Fruit fly (Drosophila melanogaster) whole organism, embryonic: ENCODE results near the gene CG5810.

ENCODE experiments used
- Antp ChIP-seq: fragments of 200-800 bp; sonication (Bioruptor generic); optimal IDR thresholded peaks from 3 replicates; lab custom pipeline; 2016; ENCODE audit warnings: missing biosample characterization, missing genetic modification characterization
- CG10274 ChIP-seq: fragments of 200-800 bp; sonication (Bioruptor generic); optimal IDR thresholded peaks from 3 replicates; lab custom pipeline; 2017; ENCODE audit warnings: missing biosample characterization, mild to moderate bottlenecking, missing genetic modification characterization
- CG12769 ChIP-seq: fragments of 200-800 bp; sonication (Bioruptor generic); optimal IDR thresholded peaks from 2 replicates; lab custom pipeline; 2019; ENCODE audit warnings: missing biosample characterization, mild to moderate bottlenecking, missing genetic modification characterization, moderate library complexity
- CG13775 ChIP-seq: fragments of 200-800 bp; sonication (Bioruptor generic); optimal IDR thresholded peaks from 3 replicates; lab custom pipeline; 2017; ENCODE audit warnings: missing biosample characterization, mild to moderate bottlenecking, missing genetic modification characterization
- CG15073 ChIP-seq: fragments of 200-800 bp; sonication (Bioruptor generic); optimal IDR thresholded peaks from 2 replicates; lab custom pipeline; 2016; ENCODE audit warnings: missing biosample characterization, missing genetic modification characterization
- CG1647 ChIP-seq: fragments of 200-800 bp; sonication (Bioruptor generic); optimal IDR thresholded peaks from 3 replicates; lab custom pipeline; 2016; ENCODE audit warnings: missing biosample characterization, missing genetic modification characterization
- CG17361 ChIP-seq: fragments of 200-800 bp; sonication (Bioruptor generic); IDR thresholded peaks from 3 replicates; pipeline ENCODE4 v1.3.6; 2022; ENCODE audit warnings: missing biosample characterization, missing genetic modification characterization
- CG18619 ChIP-seq: fragments of 200-800 bp; sonication (Bioruptor generic); optimal IDR thresholded peaks from 3 replicates; lab custom pipeline; 2017; ENCODE audit warnings: missing biosample characterization, mild to moderate bottlenecking, missing genetic modification characterization
- CG31441 ChIP-seq: fragments of 200-800 bp; sonication (Bioruptor generic); IDR thresholded peaks from 2 replicates; pipeline ENCODE4 v1.3.6; 2022; ENCODE audit warnings: missing biosample characterization, missing genetic modification characterization
- CG6254 ChIP-seq: fragments of 200-800 bp; sonication (Bioruptor generic); optimal IDR thresholded peaks from 3 replicates; lab custom pipeline; 2017; ENCODE audit warnings: mild to moderate bottlenecking, missing biosample characterization, missing genetic modification reagents, missing genetic modification characterization
- CG6854 ChIP-seq: fragments of 200-800 bp; sonication (Bioruptor generic); optimal IDR thresholded peaks from 3 replicates; lab custom pipeline; 2017; ENCODE audit warnings: missing biosample characterization, mild to moderate bottlenecking, missing genetic modification characterization
- CG8388 ChIP-seq: fragments of 200-800 bp; sonication (Bioruptor generic); optimal IDR thresholded peaks from 2 replicates; lab custom pipeline; 2019; ENCODE audit warnings: missing biosample characterization, mild to moderate bottlenecking, missing genetic modification characterization, moderate library complexity
- CoRest ChIP-seq: fragments of 200-800 bp; sonication (Bioruptor generic); optimal IDR thresholded peaks from 3 replicates; lab custom pipeline; 2018; ENCODE audit warnings: missing biosample characterization, mild to moderate bottlenecking, missing genetic modification characterization, moderate library complexity
- Ets97D ChIP-seq: fragments of 200-800 bp; sonication (Bioruptor generic); optimal IDR thresholded peaks from 3 replicates; lab custom pipeline; 2016; ENCODE audit warnings: missing biosample characterization, missing genetic modification characterization
- Myb ChIP-seq: fragments of 200-800 bp; sonication (Bioruptor generic); optimal IDR thresholded peaks from 2 replicates; lab custom pipeline; 2016; ENCODE audit warnings: missing biosample characterization, missing genetic modification characterization
- NFAT ChIP-seq: fragments of 200-800 bp; sonication (Bioruptor generic); IDR thresholded peaks from 2 replicates; pipeline ENCODE4 v1.3.6; 2022; ENCODE audit warnings: missing biosample characterization, missing genetic modification characterization
- Neu2 ChIP-seq: fragments of 200-800 bp; sonication (Bioruptor generic); optimal IDR thresholded peaks from 3 replicates; lab custom pipeline; 2016; ENCODE audit warnings: missing biosample characterization, missing genetic modification characterization, borderline replicate concordance
- Pdp1 ChIP-seq, 2 experiments: fragments of 200-800 bp; sonication (Bioruptor generic); optimal IDR thresholded peaks; 3 replicates each; lab custom pipeline; 2016; ENCODE audit warnings: missing biosample characterization in 2 of 2, missing genetic modification characterization in 2 of 2, mild to moderate bottlenecking in 1 of 2, moderate library complexity in 1 of 2
- Ravus ChIP-seq: fragments of 200-800 bp; sonication (Bioruptor generic); IDR thresholded peaks from 2 replicates; pipeline ENCODE4 v1.3.6; 2022; ENCODE audit warnings: missing biosample characterization, missing genetic modification characterization
- Rx ChIP-seq: fragments of 200-800 bp; sonication (Bioruptor generic); IDR thresholded peaks from 2 replicates; pipeline ENCODE4 v1.3.6; 2022; ENCODE audit warnings: missing biosample characterization, missing genetic modification characterization
- Sry-β ChIP-seq: fragments of 200-800 bp; sonication (Bioruptor generic); optimal IDR thresholded peaks from 2 replicates; lab custom pipeline; 2018; ENCODE audit warnings: missing biosample characterization, mild to moderate bottlenecking, missing genetic modification characterization, moderate library complexity
- Trl ChIP-seq, 3 experiments: fragments of >200 bp in 2 of 3; fragments of 200-800 bp in 1 of 3; sonication (Bioruptor generic) in 1 of 3; optimal IDR thresholded peaks; 2 replicates in 1 of 3; 3 replicates in 2 of 3; lab custom pipeline; 2016 to 2017; ENCODE audit warnings: missing biosample characterization in 1 of 3, missing genetic modification characterization in 1 of 3
- az2 ChIP-seq: fragments of 200-800 bp; sonication (Bioruptor generic); optimal IDR thresholded peaks from 3 replicates; lab custom pipeline; 2016; ENCODE audit warnings: missing biosample characterization, missing genetic modification characterization
- ci ChIP-seq: fragments of 200-800 bp; sonication (Bioruptor generic); IDR thresholded peaks from 3 replicates; pipeline ENCODE4 v1.3.6; 2022; ENCODE audit warnings: missing biosample characterization, missing genetic modification characterization
- dan ChIP-seq: fragments of 200-800 bp; sonication (Bioruptor generic); IDR thresholded peaks from 2 replicates; pipeline ENCODE4 v1.3.6; 2022; ENCODE audit warnings: missing biosample characterization, missing genetic modification characterization
- dimm ChIP-seq: fragments of 200-800 bp; sonication (Bioruptor generic); IDR thresholded peaks from 2 replicates; pipeline ENCODE4 v1.3.6; 2022; ENCODE audit warnings: missing biosample characterization, missing genetic modification characterization
- disco-r ChIP-seq: fragments of 200-800 bp; sonication (Bioruptor generic); optimal IDR thresholded peaks from 2 replicates; lab custom pipeline; 2016; ENCODE audit warnings: missing biosample characterization, missing genetic modification characterization
- esg ChIP-seq: fragments of 200-800 bp; sonication (Bioruptor generic); conservative IDR thresholded peaks from 2 replicates; pipeline ENCODE4 v1.3.6; 2022; ENCODE audit warnings: missing biosample characterization, missing genetic modification characterization
- eve ChIP-seq, 2 experiments: fragments of >200 bp; optimal IDR thresholded peaks; 2 replicates each; lab custom pipeline; 2017; ENCODE audit warnings: missing biosample characterization in 2 of 2, missing genetic modification characterization in 2 of 2
- gce ChIP-seq: fragments of 200-800 bp; sonication (Bioruptor generic); IDR thresholded peaks from 3 replicates; pipeline ENCODE4 v1.3.6; 2022; ENCODE audit warnings: missing biosample characterization, missing genetic modification characterization
- gt ChIP-seq: fragments of 200-800 bp; sonication (Bioruptor generic); IDR thresholded peaks from 2 replicates; pipeline ENCODE4 v1.3.6; 2022; ENCODE audit warnings: missing biosample characterization, missing genetic modification characterization
- jigr1 ChIP-seq: fragments of 200-800 bp; sonication (Bioruptor generic); IDR thresholded peaks from 3 replicates; pipeline ENCODE4 v1.3.6; 2022; ENCODE audit warnings: missing biosample characterization, missing genetic modification characterization
- kah ChIP-seq: fragments of 200-800 bp; sonication (Bioruptor generic); optimal IDR thresholded peaks from 2 replicates; lab custom pipeline; 2018; ENCODE audit warnings: missing biosample characterization, mild to moderate bottlenecking, missing genetic modification characterization
- ken ChIP-seq: fragments of 200-800 bp; sonication (Bioruptor generic); IDR thresholded peaks from 3 replicates; pipeline ENCODE4 v1.3.6; 2022; ENCODE audit warnings: missing biosample characterization, missing genetic modification characterization
- klu ChIP-seq: fragments of 200-800 bp; sonication (Bioruptor generic); IDR thresholded peaks from 2 replicates; pipeline ENCODE4 v1.3.6; 2022; ENCODE audit warnings: missing biosample characterization, missing genetic modification characterization
- lmd ChIP-seq: fragments of 200-800 bp; sonication (Bioruptor generic); IDR thresholded peaks from 2 replicates; pipeline ENCODE4 v1.3.6; 2022; ENCODE audit warnings: missing biosample characterization, missing genetic modification characterization
- nmo ChIP-seq: fragments of 200-800 bp; sonication (Bioruptor generic); optimal IDR thresholded peaks from 2 replicates; lab custom pipeline; 2018; ENCODE audit warnings: missing biosample characterization, mild to moderate bottlenecking, missing genetic modification characterization, moderate library complexity
- prd ChIP-seq, 3 experiments: fragments of >200 bp in 2 of 3; fragments of 200-800 bp in 1 of 3; sonication (Bioruptor generic) in 1 of 3; optimal IDR thresholded peaks in 2 of 3; IDR thresholded peaks in 1 of 3; 2 replicates in 2 of 3; 3 replicates in 1 of 3; pipeline versions ENCODE4 v1.3.6 to Lab custom; 2017 to 2022; ENCODE audit warnings: missing biosample characterization in 1 of 3, missing genetic modification characterization in 1 of 3
- pros ChIP-seq: fragments of 200-800 bp; sonication (Bioruptor generic); optimal IDR thresholded peaks from 3 replicates; lab custom pipeline; 2019; ENCODE audit warnings: missing biosample characterization, mild to moderate bottlenecking, missing genetic modification characterization, moderate library complexity
- psq ChIP-seq: fragments of 200-800 bp; sonication (Bioruptor generic); optimal IDR thresholded peaks from 2 replicates; lab custom pipeline; 2017; ENCODE audit warnings: missing biosample characterization, missing genetic modification characterization
- pum ChIP-seq: fragments of 200-800 bp; sonication (Bioruptor generic); optimal IDR thresholded peaks from 2 replicates; lab custom pipeline; 2016; ENCODE audit warnings: missing biosample characterization, missing genetic modification characterization
- pzg ChIP-seq: fragments of 200-800 bp; sonication (Bioruptor generic); optimal IDR thresholded peaks from 3 replicates; lab custom pipeline; 2018; ENCODE audit warnings: missing biosample characterization, mild to moderate bottlenecking, missing genetic modification characterization, moderate library complexity
- sisA ChIP-seq: fragments of 200-800 bp; sonication (Bioruptor generic); IDR thresholded peaks from 2 replicates; pipeline ENCODE4 v1.3.6; 2022; ENCODE audit warnings: missing biosample characterization, missing genetic modification characterization
- sqz ChIP-seq: fragments of 200-800 bp; sonication (Bioruptor generic); optimal IDR thresholded peaks from 3 replicates; lab custom pipeline; 2018; ENCODE audit warnings: missing biosample characterization, mild to moderate bottlenecking, missing genetic modification characterization
- ssp ChIP-seq: fragments of 200-800 bp; sonication (Bioruptor generic); IDR thresholded peaks from 2 replicates; pipeline ENCODE4 v1.3.6; 2022; ENCODE audit warnings: missing biosample characterization, missing genetic modification characterization
- stc ChIP-seq: fragments of 200-800 bp; sonication (Bioruptor generic); IDR thresholded peaks from 2 replicates; pipeline ENCODE4 v1.3.6; 2022; ENCODE audit warnings: missing biosample characterization, missing genetic modification characterization
- unpg ChIP-seq: fragments of 200-800 bp; sonication (Bioruptor generic); optimal IDR thresholded peaks from 3 replicates; lab custom pipeline; 2018; ENCODE audit warnings: missing biosample characterization, mild to moderate bottlenecking, missing genetic modification characterization, moderate library complexity

The CG5810 gene

dm6 chr3R:21187394-21188392 lies 24.1 kb downstream of the CG5810 start (continued):
- peak; percentile 45; the same call in 1 of the 2 replicates for TF ChIP-seq CG31441
- no peak for TF ChIP-seq ssp
- TF ChIP-seq klu (GFP tag; lab: Robert Waterston, UW): peak; percentile 54; the same call in 1 of the 2 replicates
- TF ChIP-seq Myb (GFP tag; lab: Kevin White, UChicago): peak; percentile 20
- no peak for TF ChIP-seq Neu2 (GFP tag; lab: Kevin White, UChicago)
- no peak for TF ChIP-seq CG15073 (GFP tag; lab: Kevin White, UChicago)
- no peak for TF ChIP-seq jigr1 (GFP tag; lab: Robert Waterston, UW)
- no peak for TF ChIP-seq psq (GFP tag; lab: Kevin White, UChicago)
- no peak for TF ChIP-seq gt
- TF ChIP-seq Trl (optimal IDR thresholded peaks at IDR 0.05; lab: Kevin White, UChicago): peak; percentile 44 to 54
- no peak for TF ChIP-seq Trl (GFP tag; optimal IDR thresholded peaks at IDR 0.05; lab: Kevin White, UChicago)
- peak; percentile 47 to 97 for TF ChIP-seq Pdp1 (GFP tag; optimal IDR thresholded peaks at IDR 0.05; lab: Kevin White, UChicago)
- peak; percentile 74 for TF ChIP-seq lmd
- TF ChIP-seq pzg: no peak
- TF ChIP-seq unpg: peak; percentile 38
- TF ChIP-seq nmo (GFP tag; lab: Kevin White, UChicago): peak; percentile 17
- no peak for TF ChIP-seq ken (GFP tag; lab: Robert Waterston, UW)
- no peak for TF ChIP-seq dimm (GFP tag; lab: Robert Waterston, UW)
- peak; percentile 15; the same call in 1 of the 2 replicates for TF ChIP-seq esg (GFP tag; lab: Robert Waterston, UW)
- no peak for TF ChIP-seq dan (GFP tag; lab: Robert Waterston, UW)
- TF ChIP-seq Antp (GFP tag; lab: Kevin White, UChicago): peak; percentile 2
- peak; percentile 1 for TF ChIP-seq CG13775
- TF ChIP-seq NFAT (GFP tag; lab: Robert Waterston, UW): 0 out of 2 replicates have a peak, but pooled peaks have one; percentile 37
- peak; percentile 38; the same call in 2 of the 3 replicates for TF ChIP-seq ci (GFP tag; lab: Robert Waterston, UW)
- TF ChIP-seq CG6254 (GFP tag; lab: Kevin White, UChicago): no peak
- TF ChIP-seq pros (GFP tag; lab: Kevin White, UChicago): peak; percentile 38
- TF ChIP-seq Sry-β (GFP tag; lab: Kevin White, UChicago): no peak
- TF ChIP-seq Rx (GFP tag; lab: Robert Waterston, UW): 0 out of 2 replicates have a peak, but pooled peaks have one; percentile 25
- no peak for TF ChIP-seq prd (optimal IDR thresholded peaks at IDR 0.05; lab: Kevin White, UChicago)
- TF ChIP-seq prd (GFP tag; IDR thresholded peaks at IDR 0.05; lab: Robert Waterston, UW): peak; percentile 53
- peak; percentile 91 for TF ChIP-seq sqz (GFP tag; lab: Kevin White, UChicago)
- TF ChIP-seq CG10274: peak; percentile 11
- TF ChIP-seq stc (GFP tag; lab: Robert Waterston, UW): 0 out of 2 replicates have a peak, but pooled peaks have one; percentile 51
- peak; percentile 45 for TF ChIP-seq sisA (GFP tag; lab: Robert Waterston, UW)
- peak in 1 of 2 experiments; percentile 62 for TF ChIP-seq eve (GFP tag; optimal IDR thresholded peaks at IDR 0.05; lab: Kevin White, UChicago)
- 0 out of 3 replicates have a peak, but pooled peaks have one; percentile 61 for TF ChIP-seq gce (GFP tag; lab: Robert Waterston, UW)
- no peak for TF ChIP-seq disco-r (GFP tag; lab: Kevin White, UChicago)
- no peak for TF ChIP-seq Ets97D (GFP tag; lab: Kevin White, UChicago)
- TF ChIP-seq CG6854 (GFP tag; lab: Kevin White, UChicago): no peak
- no peak for TF ChIP-seq CG1647 (GFP tag; lab: Kevin White, UChicago)
- TF ChIP-seq CG8388 (GFP tag; lab: Kevin White, UChicago): peak; percentile 34
- TF ChIP-seq az2 (GFP tag; lab: Kevin White, UChicago): peak; percentile 0
- peak; percentile 62 for TF ChIP-seq CG18619 (GFP tag; lab: Kevin White, UChicago)
- no peak; the same call in 1 of the 2 replicates for TF ChIP-seq Ravus (GFP tag; lab: Robert Waterston, UW)
- peak; percentile 36 for TF ChIP-seq pum (GFP tag; lab: Kevin White, UChicago)
- TF ChIP-seq CG17361 (GFP tag; lab: Robert Waterston, UW): peak; percentile 80
- TF ChIP-seq CoRest (tag; lab: Kevin White, UChicago): peak; percentile 54
- TF ChIP-seq CG12769 (tag; lab: Kevin White, UChicago): peak; percentile 48
- no peak for TF ChIP-seq kah
